Fruit fly (Drosophila melanogaster) whole organism, wandering third instar larva: ENCODE measurements around the gene CG7443.

Source experiments
- Abd-B ChIP-seq: fragments of >200 bp; optimal IDR thresholded peaks from 2 replicates; lab custom pipeline; 2017; ENCODE audit warnings: missing biosample characterization, missing genetic modification characterization
- CG32264 ChIP-seq: fragments of 200-800 bp; sonication (Bioruptor generic); optimal IDR thresholded peaks from 2 replicates; lab custom pipeline; 2016; ENCODE audit warnings: missing biosample characterization, missing genetic modification characterization
- CG9705 ChIP-seq: fragments of 200-800 bp; sonication (Bioruptor generic); optimal IDR thresholded peaks from 2 replicates; lab custom pipeline; 2018; ENCODE audit warnings: missing biosample characterization, mild to moderate bottlenecking, missing genetic modification characterization
- CrebA ChIP-seq: fragments of 200-800 bp; sonication (Bioruptor generic); optimal IDR thresholded peaks from 2 replicates; lab custom pipeline; 2016; ENCODE audit warnings: missing biosample characterization, mild to moderate bottlenecking, missing genetic modification characterization, borderline replicate concordance
- Dif ChIP-seq: fragments of 200-275, 200-300 bp; sonication (Bioruptor generic); optimal IDR thresholded peaks from 2 replicates; lab custom pipeline; 2018; ENCODE audit warnings: missing biosample characterization, missing genetic modification characterization; ENCODE audit not compliant: partially characterized antibody
- GATAd ChIP-seq: sonication (Bioruptor generic); optimal IDR thresholded peaks from 2 replicates; lab custom pipeline; 2016; ENCODE audit warnings: missing biosample characterization, missing genetic modification characterization
- HLH106 ChIP-seq: fragments of 200-800 bp; optimal IDR thresholded peaks from 3 replicates; lab custom pipeline; 2019; ENCODE audit warnings: missing biosample characterization, mild to moderate bottlenecking, missing genetic modification characterization, moderate library complexity
- Hnf4 ChIP-seq: fragments of 200-800 bp; sonication (Bioruptor generic); optimal IDR thresholded peaks from 2 replicates; lab custom pipeline; 2016; ENCODE audit warnings: missing biosample characterization, mild to moderate bottlenecking, missing genetic modification characterization
- Hr78 ChIP-seq: fragments of >200 bp; optimal IDR thresholded peaks from 2 replicates; lab custom pipeline; 2017; ENCODE audit warnings: missing biosample characterization, missing genetic modification characterization
- Hr83 ChIP-seq: fragments of 200-300 bp; sonication (Bioruptor generic); optimal IDR thresholded peaks from 2 replicates; lab custom pipeline; 2016; ENCODE audit warnings: missing biosample characterization, mild to moderate bottlenecking, missing genetic modification characterization, moderate library complexity; ENCODE audit not compliant: poor library complexity, severe bottlenecking
- Jra ChIP-seq: sonication (Bioruptor generic); optimal IDR thresholded peaks from 2 replicates; lab custom pipeline; 2016; ENCODE audit warnings: missing biosample characterization, missing genetic modification characterization
- Mio ChIP-seq: sonication (Bioruptor generic); optimal IDR thresholded peaks from 2 replicates; lab custom pipeline; 2016; ENCODE audit warnings: missing biosample characterization, missing genetic modification characterization
- Myc ChIP-seq: fragments of >200 bp; optimal IDR thresholded peaks from 2 replicates; lab custom pipeline; 2017
- N ChIP-seq: fragments of >200 bp; optimal IDR thresholded peaks from 2 replicates; lab custom pipeline; 2018; ENCODE audit warnings: missing biosample characterization, missing external identifiers, missing genetic modification characterization
- OdsH ChIP-seq: fragments of 200-800 bp; sonication (Bioruptor generic); optimal IDR thresholded peaks from 2 replicates; lab custom pipeline; 2016; ENCODE audit warnings: missing biosample characterization, mild to moderate bottlenecking, missing genetic modification characterization
- Rel ChIP-seq, 2 experiments: fragments of 200-800 bp; sonication (Bioruptor generic) in 1 of 2; optimal IDR thresholded peaks; 2 replicates in 1 of 2; 3 replicates in 1 of 2; lab custom pipeline; 2016 to 2019; ENCODE audit warnings: mild to moderate bottlenecking in 2 of 2, missing biosample characterization in 2 of 2, missing genetic modification characterization in 2 of 2, moderate library complexity in 1 of 2
- Sp1 ChIP-seq: fragments of 200-800 bp; sonication (Bioruptor generic); optimal IDR thresholded peaks from 3 replicates; lab custom pipeline; 2019; ENCODE audit warnings: missing biosample characterization, mild to moderate bottlenecking, missing genetic modification characterization, moderate library complexity
- Vsx2 ChIP-seq: fragments of 200-300, 225-300 bp; sonication (Bioruptor generic); optimal IDR thresholded peaks from 2 replicates; lab custom pipeline; 2018; ENCODE audit warnings: missing biosample characterization, missing genetic modification characterization; ENCODE audit not compliant: partially characterized antibody
- br ChIP-seq: fragments of 200-800 bp; sonication (Bioruptor generic); optimal IDR thresholded peaks from 2 replicates; lab custom pipeline; 2016; ENCODE audit warnings: missing biosample characterization, missing genetic modification characterization
- dl ChIP-seq, 2 experiments: fragments of 175-275, 200-275 bp in 1 of 2; fragments of 200-275 bp in 1 of 2; sonication (Bioruptor generic); optimal IDR thresholded peaks; lab custom pipeline; 2018; ENCODE audit warnings: mild to moderate bottlenecking in 2 of 2, missing biosample characterization in 2 of 2, missing genetic modification characterization in 2 of 2, moderate library complexity in 2 of 2; ENCODE audit not compliant: partially characterized antibody in 2 of 2, insufficient read depth in 1 of 2
- dmrt93B ChIP-seq: fragments of 200-800 bp; sonication (Bioruptor generic); optimal IDR thresholded peaks from 2 replicates; lab custom pipeline; 2018; ENCODE audit warnings: missing biosample characterization, mild to moderate bottlenecking, missing genetic modification characterization
- dsf ChIP-seq: sonication (Bioruptor generic); optimal IDR thresholded peaks from 2 replicates; lab custom pipeline; 2016; ENCODE audit warnings: missing biosample characterization, missing genetic modification characterization, borderline replicate concordance
- ey ChIP-seq: fragments of 200-800 bp; sonication (Bioruptor generic); optimal IDR thresholded peaks from 2 replicates; lab custom pipeline; 2016; ENCODE audit warnings: missing biosample characterization, missing genetic modification characterization
- foxo ChIP-seq, 2 experiments: fragments of 200-800 bp; sonication (Bioruptor generic); optimal IDR thresholded peaks; 2 replicates in 1 of 2; 3 replicates in 1 of 2; lab custom pipeline; 2016 to 2017; ENCODE audit warnings: missing biosample characterization in 2 of 2, missing genetic modification characterization in 2 of 2
- fru ChIP-seq: fragments of 200-800 bp; sonication (Bioruptor generic); optimal IDR thresholded peaks from 3 replicates; lab custom pipeline; 2016; ENCODE audit warnings: missing biosample characterization, mild to moderate bottlenecking, missing genetic modification characterization
- h ChIP-seq: fragments of 200-800 bp; sonication (Bioruptor generic); optimal IDR thresholded peaks from 3 replicates; lab custom pipeline; 2016; ENCODE audit warnings: missing biosample characterization, mild to moderate bottlenecking, missing genetic modification characterization
- jim ChIP-seq: fragments of 175-275, 200-325 bp; sonication (Bioruptor generic); optimal IDR thresholded peaks from 2 replicates; lab custom pipeline; 2016; ENCODE audit warnings: missing biosample characterization, mild to moderate bottlenecking, missing genetic modification characterization
- lola ChIP-seq: fragments of >200 bp; optimal IDR thresholded peaks from 2 replicates; lab custom pipeline; 2017; ENCODE audit warnings: missing biosample characterization, missing genetic modification characterization
- pan ChIP-seq: fragments of >200 bp; optimal IDR thresholded peaks from 2 replicates; lab custom pipeline; 2017
- psq ChIP-seq: fragments of 200-800 bp; sonication (Bioruptor generic); optimal IDR thresholded peaks from 3 replicates; lab custom pipeline; 2017; ENCODE audit warnings: missing biosample characterization, mild to moderate bottlenecking, missing genetic modification characterization, moderate library complexity
- rgr ChIP-seq: fragments of 200-800 bp; sonication (Bioruptor generic); optimal IDR thresholded peaks from 3 replicates; lab custom pipeline; 2016; ENCODE audit warnings: missing biosample characterization, mild to moderate bottlenecking, missing genetic modification characterization
- sage ChIP-seq: fragments of 200-800 bp; sonication (Bioruptor generic); optimal IDR thresholded peaks from 2 replicates; lab custom pipeline; 2016; ENCODE audit warnings: missing biosample characterization, mild to moderate bottlenecking, missing genetic modification characterization
- sv ChIP-seq: fragments of 200-800 bp; sonication (Bioruptor generic); optimal IDR thresholded peaks from 3 replicates; lab custom pipeline; 2016; ENCODE audit warnings: missing biosample characterization, missing genetic modification characterization
- tai ChIP-seq: sonication (Bioruptor generic); optimal IDR thresholded peaks from 2 replicates; lab custom pipeline; 2016; ENCODE audit warnings: missing biosample characterization, missing genetic modification characterization

The CG7443 gene

dm6 chr3R:8285727-8286344 is 38.3 kb upstream of the CG7443 start:
- TF ChIP-seq h (GFP tag; lab: Kevin White, UChicago): no peak
- no peak for TF ChIP-seq HLH106 (tag; lab: Kevin White, UChicago)
- TF ChIP-seq Dif (GFP tag; lab: Kevin White, UChicago): no peak
- no peak for TF ChIP-seq OdsH (GFP tag; lab: Kevin White, UChicago)
- no peak for TF ChIP-seq Hr83 (GFP tag; lab: Kevin White, UChicago)
- TF ChIP-seq jim: no peak
- TF ChIP-seq Sp1 (GFP tag; lab: Kevin White, UChicago): no peak
- no peak for TF ChIP-seq fru (GFP tag; lab: Kevin White, UChicago)
- no peak for TF ChIP-seq N (GFP tag; lab: Kevin White, UChicago)
- TF ChIP-seq Vsx2: no peak
- TF ChIP-seq dmrt93B (GFP tag; lab: Kevin White, UChicago): no peak
- no peak for TF ChIP-seq Hnf4 (GFP tag; lab: Kevin White, UChicago)
- TF ChIP-seq Abd-B (GFP tag; lab: Kevin White, UChicago): no peak
- no peak for TF ChIP-seq Myc (lab: Kevin White, UChicago)
- no peak for TF ChIP-seq sv (GFP tag; lab: Kevin White, UChicago)
- no peak for TF ChIP-seq GATAd (GFP tag; lab: Kevin White, UChicago)
- TF ChIP-seq Jra: no peak

- no peak for TF ChIP-seq Rel (GFP tag; optimal IDR thresholded peaks at IDR 0.05; lab: Kevin White, UChicago)
- peak; percentile 90 for TF ChIP-seq Rel (tag; optimal IDR thresholded peaks at IDR 0.05; lab: Kevin White, UChicago)
- TF ChIP-seq ey (GFP tag; lab: Kevin White, UChicago): no peak
- TF ChIP-seq dl (GFP tag; optimal IDR thresholded peaks at IDR 0.05; lab: Kevin White, UChicago; ENCODE audit: insufficient read depth in 1 of 2, partially characterized antibody in 2 of 2): no peak
Observed at dm6 chr3R:8287697-8288096, 36.4 kb upstream of the CG7443 start, which contains the start of gene Nazo. Gene Nazo, plus strand, starts transcription at chr3R:8287876.

dm6 chr3R:8288790-8289189 is 35.3 kb upstream of the CG7443 start:
- no peak for TF ChIP-seq foxo (GFP tag; optimal IDR thresholded peaks at IDR 0.05; lab: Kevin White, UChicago)
- TF ChIP-seq fru (GFP tag; lab: Kevin White, UChicago): no peak
- no peak for TF ChIP-seq pan (lab: Kevin White, UChicago)
- TF ChIP-seq N (GFP tag; lab: Kevin White, UChicago): no peak
- TF ChIP-seq dl (GFP tag; optimal IDR thresholded peaks at IDR 0.05; lab: Kevin White, UChicago; ENCODE audit: insufficient read depth in 1 of 2, partially characterized antibody in 2 of 2): no peak
- TF ChIP-seq Vsx2: no peak
- TF ChIP-seq CG9705: no peak
- TF ChIP-seq Rel (GFP tag; optimal IDR thresholded peaks at IDR 0.05; lab: Kevin White, UChicago): no peak
- no peak for TF ChIP-seq Rel (tag; optimal IDR thresholded peaks at IDR 0.05; lab: Kevin White, UChicago)
- no peak for TF ChIP-seq Jra
- TF ChIP-seq sv (GFP tag; lab: Kevin White, UChicago): no peak
- TF ChIP-seq Mio (GFP tag; lab: Kevin White, UChicago): no peak
- TF ChIP-seq br (GFP tag; lab: Kevin White, UChicago): no peak
- TF ChIP-seq, all 38 proteins: peak for 0

dm6 chr3R:8290478-8290877 is 33.6 kb upstream of the CG7443 start, which contains the start of gene CG11672:
Gene CG11672, minus strand, starts transcription at chr3R:8290578.
- TF ChIP-seq sage (no peak), tai (GFP tag; lab: Kevin White, UChicago) (no peak), foxo (GFP tag; optimal IDR thresholded peaks at IDR 0.05; lab: Kevin White, UChicago) (no peak), pan (lab: Kevin White, UChicago) (no peak), Hr78 (GFP tag; lab: Kevin White, UChicago) (no peak), HLH106 (tag; lab: Kevin White, UChicago) (no peak), psq (no peak), dsf (GFP tag; lab: Kevin White, UChicago) (no peak)

dm6 chr3R:8290940-8291339 is 33.2 kb upstream of the CG7443 start, which contains the start of gene CG31464:
Gene CG31464, plus strand, starts transcription at chr3R:8291240.
- TF ChIP-seq Hr78 (GFP tag; lab: Kevin White, UChicago) (no peak), br (GFP tag; lab: Kevin White, UChicago) (no peak), rgr (GFP tag; lab: Kevin White, UChicago) (no peak), dmrt93B (GFP tag; lab: Kevin White, UChicago) (no peak), OdsH (GFP tag; lab: Kevin White, UChicago) (no peak), fru (GFP tag; lab: Kevin White, UChicago) (no peak), h (GFP tag; lab: Kevin White, UChicago) (no peak), jim (no peak), Jra (no peak), CG32264 (GFP tag; lab: Kevin White, UChicago) (no peak), CG9705 (no peak), HLH106 (tag; lab: Kevin White, UChicago) (no peak), Mio (GFP tag; lab: Kevin White, UChicago) (no peak), foxo (GFP tag; optimal IDR thresholded peaks at IDR 0.05; lab: Kevin White, UChicago) (no peak), pan (lab: Kevin White, UChicago) (no peak), Myc (lab: Kevin White, UChicago) (no peak), CrebA (GFP tag; lab: Kevin White, UChicago) (no peak), ey (GFP tag; lab: Kevin White, UChicago) (no peak), lola (GFP tag; lab: Kevin White, UChicago) (no peak), Rel (GFP tag; optimal IDR thresholded peaks at IDR 0.05; lab: Kevin White, UChicago) (no peak), Rel (tag; optimal IDR thresholded peaks at IDR 0.05; lab: Kevin White, UChicago) (no peak)
